Worm (Caenorhabditis elegans) whole organism, young adult: ENCODE results near the gene F25B5.3.

Source experiments
- C06A6.2 ChIP-seq: fragments of 200-800 bp; sonication (Bioruptor generic); conservative IDR thresholded peaks from 2 replicates; pipeline ENCODE4 v1.3.6; 2022; ENCODE audit warnings: missing genetic modification characterization, missing compliant biosample characterization
- C17E4.6 ChIP-seq: fragments of 200-800 bp; sonication (Bioruptor generic); IDR thresholded peaks from 2 replicates; pipeline ENCODE4 v1.3.6; 2022; ENCODE audit warnings: missing genetic modification reagents, missing genetic modification characterization, missing compliant biosample characterization
- F22D6.2 ChIP-seq: sonication (generic microtip); optimal IDR thresholded peaks from 2 replicates; lab custom pipeline; 2016; ENCODE audit warnings: mild to moderate bottlenecking, missing genetic modification characterization, missing compliant biosample characterization
- F37B4.10 ChIP-seq: fragments of 200-800 bp; sonication (Bioruptor generic); IDR thresholded peaks from 2 replicates; pipeline ENCODE4 v1.3.6; 2022; ENCODE audit warnings: missing genetic modification characterization, missing compliant biosample characterization
- F57C9.4 ChIP-seq: sonication (generic microtip); optimal IDR thresholded peaks from 2 replicates; lab custom pipeline; 2017; ENCODE audit warnings: mild to moderate bottlenecking, missing genetic modification characterization, missing compliant biosample characterization
- K11D2.4 ChIP-seq: fragments of 200-800 bp; sonication (Bioruptor generic); IDR thresholded peaks from 2 replicates; pipeline ENCODE4 v1.3.6; 2022; ENCODE audit warnings: missing genetic modification reagents, missing genetic modification characterization, missing compliant biosample characterization
- K12H6.12 ChIP-seq: fragments of 200-800 bp; sonication (Bioruptor generic); optimal IDR thresholded peaks from 2 replicates; lab custom pipeline; 2018; ENCODE audit warnings: mild to moderate bottlenecking, missing genetic modification characterization, missing compliant biosample characterization
- T07F8.4 ChIP-seq: sonication (generic microtip); optimal IDR thresholded peaks from 2 replicates; lab custom pipeline; 2016; ENCODE audit warnings: mild to moderate bottlenecking, missing genetic modification characterization, moderate library complexity, missing compliant biosample characterization
- Y53G8AR.9 ChIP-seq: fragments of 200-800 bp; sonication (Bioruptor generic); conservative IDR thresholded peaks from 2 replicates; pipeline ENCODE4 v1.3.6; 2022; ENCODE audit warnings: missing genetic modification reagents, missing genetic modification characterization, missing compliant biosample characterization
- akir-1 ChIP-seq: fragments of 200-800 bp; sonication (Bioruptor generic); optimal IDR thresholded peaks from 2 replicates; lab custom pipeline; 2018; ENCODE audit warnings: mild to moderate bottlenecking, missing genetic modification characterization, moderate library complexity, missing compliant biosample characterization
- ama-1 ChIP-seq, 3 experiments: fragments of 150-350 bp in 1 of 3; sonication (generic microtip) in 2 of 3; optimal IDR thresholded peaks; 2 replicates each; lab custom pipeline; 2014 to 2018; ENCODE audit warnings: missing biosample characterization in 2 of 3, missing genetic modification characterization in 2 of 3, missing genetic modification reagents in 2 of 3
- athp-1 ChIP-seq: sonication (generic microtip); optimal IDR thresholded peaks from 2 replicates; lab custom pipeline; 2017; ENCODE audit warnings: mild to moderate bottlenecking, missing genetic modification characterization, missing compliant biosample characterization
- attf-5 ChIP-seq: fragments of 200-800 bp; sonication (Bioruptor generic); optimal IDR thresholded peaks from 2 replicates; lab custom pipeline; 2018; ENCODE audit warnings: mild to moderate bottlenecking, missing genetic modification characterization, missing compliant biosample characterization
- attf-6 ChIP-seq: fragments of 200-800 bp; sonication (Bioruptor generic); IDR thresholded peaks from 2 replicates; pipeline ENCODE4 v1.3.6; 2022; ENCODE audit warnings: missing genetic modification reagents, missing genetic modification characterization, missing compliant biosample characterization
- cebp-1 ChIP-seq, 2 experiments: fragments of 200-800 bp in 1 of 2; sonication (Bioruptor generic) in 1 of 2; sonication (generic microtip) in 1 of 2; IDR thresholded peaks in 1 of 2; optimal IDR thresholded peaks in 1 of 2; 2 replicates each; pipeline versions ENCODE4 v1.3.6 to Lab custom; 2017 to 2022; ENCODE audit warnings: missing compliant biosample characterization in 2 of 2, missing genetic modification characterization in 2 of 2, mild to moderate bottlenecking in 1 of 2, missing genetic modification reagents in 1 of 2, moderate library complexity in 1 of 2
- ceh-27 ChIP-seq: fragments of 200-800 bp; sonication (Bioruptor generic); optimal IDR thresholded peaks from 2 replicates; lab custom pipeline; 2018; ENCODE audit warnings: mild to moderate bottlenecking, missing genetic modification characterization, moderate library complexity, missing compliant biosample characterization
- ceh-58 ChIP-seq: fragments of 200-800 bp; sonication (Bioruptor generic); IDR thresholded peaks from 2 replicates; pipeline ENCODE4 v1.3.6; 2022; ENCODE audit warnings: missing genetic modification characterization, missing compliant biosample characterization
- ceh-79 ChIP-seq: sonication (generic microtip); optimal IDR thresholded peaks from 2 replicates; lab custom pipeline; 2017; ENCODE audit warnings: mild to moderate bottlenecking, missing genetic modification characterization, missing compliant biosample characterization
- chd-7 ChIP-seq: sonication (generic microtip); optimal IDR thresholded peaks from 2 replicates; lab custom pipeline; 2016; ENCODE audit warnings: mild to moderate bottlenecking, missing genetic modification characterization, moderate library complexity, missing compliant biosample characterization
- ekl-4 ChIP-seq: fragments of 200-800 bp; sonication (Bioruptor generic); IDR thresholded peaks from 2 replicates; pipeline ENCODE4 v1.3.6; 2022; ENCODE audit warnings: missing genetic modification reagents, missing genetic modification characterization, missing compliant biosample characterization
- ets-4 ChIP-seq: fragments of 200-800 bp; sonication (Bioruptor generic); optimal IDR thresholded peaks from 2 replicates; lab custom pipeline; 2018; ENCODE audit warnings: mild to moderate bottlenecking, missing genetic modification characterization, missing compliant biosample characterization
- gei-17 ChIP-seq: fragments of 200-800 bp; sonication (Bioruptor generic); optimal IDR thresholded peaks from 2 replicates; lab custom pipeline; 2018; ENCODE audit warnings: mild to moderate bottlenecking, missing genetic modification characterization, missing compliant biosample characterization
- him-1 ChIP-seq: sonication (generic microtip); optimal IDR thresholded peaks from 2 replicates; lab custom pipeline; 2016; ENCODE audit warnings: missing genotype, missing genetic modification reagents, missing genetic modification characterization, missing compliant biosample characterization
- hlh-26 ChIP-seq: fragments of 200-800 bp; sonication (Bioruptor generic); conservative IDR thresholded peaks from 2 replicates; pipeline ENCODE4 v1.3.6; 2022; ENCODE audit warnings: missing genetic modification reagents, missing genetic modification characterization, missing compliant biosample characterization
- hmg-1.2 ChIP-seq: fragments of 200-800 bp; sonication (Bioruptor generic); IDR thresholded peaks from 2 replicates; pipeline ENCODE4 v1.3.6; 2022; ENCODE audit warnings: missing genetic modification reagents, missing genetic modification characterization, missing compliant biosample characterization
- hrde-1 ChIP-seq: sonication (generic microtip); optimal IDR thresholded peaks from 2 replicates; lab custom pipeline; 2016; ENCODE audit warnings: missing genetic modification characterization, mild to moderate bottlenecking, missing compliant biosample characterization, moderate library complexity, missing genotype, missing genetic modification reagents, borderline replicate concordance
- lag-1 ChIP-seq: fragments of 200-800 bp; sonication (Bioruptor generic); IDR thresholded peaks from 2 replicates; pipeline ENCODE4 v1.3.6; 2022; ENCODE audit warnings: missing genetic modification reagents, missing genetic modification characterization, missing compliant biosample characterization
- let-526 ChIP-seq: fragments of 200-800 bp; sonication (Bioruptor generic); IDR thresholded peaks from 2 replicates; pipeline ENCODE4 v1.3.6; 2022; ENCODE audit warnings: missing genetic modification reagents, missing genetic modification characterization, missing compliant biosample characterization
- madf-3 ChIP-seq: fragments of 200-800 bp; sonication (Bioruptor generic); IDR thresholded peaks from 2 replicates; pipeline ENCODE4 v1.3.6; 2022; ENCODE audit warnings: missing genetic modification reagents, missing genetic modification characterization, missing compliant biosample characterization
- madf-8 ChIP-seq: fragments of 200-800 bp; sonication (Bioruptor generic); conservative IDR thresholded peaks from 2 replicates; pipeline ENCODE4 v1.3.6; 2022; ENCODE audit warnings: missing genetic modification reagents, missing genetic modification characterization, missing compliant biosample characterization
- mcd-1 ChIP-seq: fragments of 200-800 bp; sonication (Bioruptor generic); IDR thresholded peaks from 2 replicates; pipeline ENCODE4 v1.3.6; 2022; ENCODE audit warnings: missing genetic modification reagents, missing genetic modification characterization, missing compliant biosample characterization
- nfya-2 ChIP-seq: fragments of 200-800 bp; sonication (Bioruptor generic); IDR thresholded peaks from 2 replicates; pipeline ENCODE4 v1.3.6; 2022; ENCODE audit warnings: missing genetic modification reagents, missing genetic modification characterization, missing compliant biosample characterization
- nhr-179 ChIP-seq: sonication (generic microtip); optimal IDR thresholded peaks from 2 replicates; lab custom pipeline; 2016; ENCODE audit warnings: mild to moderate bottlenecking, missing genetic modification characterization, missing compliant biosample characterization
- nhr-27 ChIP-seq: fragments of 200-800 bp; sonication (Bioruptor generic); optimal IDR thresholded peaks from 2 replicates; lab custom pipeline; 2018; ENCODE audit warnings: mild to moderate bottlenecking, missing genetic modification characterization, moderate library complexity, missing compliant biosample characterization
- nhr-80 ChIP-seq: sonication (generic microtip); optimal IDR thresholded peaks from 2 replicates; lab custom pipeline; 2016; ENCODE audit warnings: missing genetic modification characterization, missing compliant biosample characterization
- pbrm-1 ChIP-seq: fragments of 200-800 bp; sonication (Bioruptor generic); IDR thresholded peaks from 2 replicates; pipeline ENCODE4 v1.3.6; 2022; ENCODE audit warnings: missing genetic modification reagents, missing genetic modification characterization, missing compliant biosample characterization
- rcor-1 ChIP-seq: fragments of 200-800 bp; sonication (Bioruptor generic); IDR thresholded peaks from 2 replicates; pipeline ENCODE4 v1.3.6; 2022; ENCODE audit warnings: missing genetic modification reagents, missing genetic modification characterization, missing compliant biosample characterization
- snpc-1.3 ChIP-seq: sonication (generic microtip); optimal IDR thresholded peaks from 2 replicates; lab custom pipeline; 2017; ENCODE audit warnings: missing genetic modification characterization, mild to moderate bottlenecking, missing compliant biosample characterization, antibody characterized with exemption, moderate library complexity, missing genotype, missing genetic modification reagents; ENCODE audit not compliant: insufficient read depth
- snpc-4 ChIP-seq, 5 experiments: fragments of 150-350 bp in 1 of 5; sonication (generic microtip) in 4 of 5; optimal IDR thresholded peaks; 2 replicates each; lab custom pipeline; 2014 to 2018; ENCODE audit warnings: missing genetic modification characterization in 5 of 5, missing biosample characterization in 3 of 5, antibody characterized with exemption in 2 of 5, mild to moderate bottlenecking in 2 of 5, missing compliant biosample characterization in 2 of 5, missing genotype in 2 of 5, moderate library complexity in 2 of 5, missing genetic modification reagents in 1 of 5
- somi-1 ChIP-seq: fragments of 200-800 bp; sonication (Bioruptor generic); optimal IDR thresholded peaks from 2 replicates; lab custom pipeline; 2018; ENCODE audit warnings: mild to moderate bottlenecking, missing genetic modification characterization, missing compliant biosample characterization
- sptf-2 ChIP-seq: fragments of 200-800 bp; sonication (Bioruptor generic); optimal IDR thresholded peaks from 2 replicates; lab custom pipeline; 2018; ENCODE audit warnings: mild to moderate bottlenecking, missing genetic modification characterization, missing compliant biosample characterization
- tbp1 ChIP-seq: fragments of 200-800 bp; sonication (Bioruptor generic); optimal IDR thresholded peaks from 2 replicates; lab custom pipeline; 2018; ENCODE audit warnings: mild to moderate bottlenecking, missing genetic modification characterization, missing compliant biosample characterization
- zfh-2 ChIP-seq: fragments of 200-800 bp; sonication (Bioruptor generic); conservative IDR thresholded peaks from 2 replicates; pipeline ENCODE4 v1.3.6; 2022; ENCODE audit warnings: missing genetic modification reagents, missing genetic modification characterization, missing compliant biosample characterization
- ztf-22 ChIP-seq: fragments of 200-800 bp; sonication (Bioruptor generic); optimal IDR thresholded peaks from 2 replicates; lab custom pipeline; 2018; ENCODE audit warnings: mild to moderate bottlenecking, missing genetic modification characterization, moderate library complexity, missing compliant biosample characterization

Gene F25B5.3

ce11 chrIII:5938013-5938412 lies 10.7 kb upstream of the F25B5.3 start (continued):
- no peak for TF ChIP-seq lag-1
- no peak for TF ChIP-seq ztf-22 (GFP tag; lab: Kevin White, UChicago)
- peak; percentile 66 for TF ChIP-seq nhr-80 (tag; lab: Kevin White, UChicago)
- no peak for TF ChIP-seq sptf-2 (GFP tag; lab: Kevin White, UChicago)
- 0 out of 2 replicates have a peak, but pooled peaks have one; percentile 16 for TF ChIP-seq ekl-4 (GFP tag; lab: Robert Waterston, UW)
- peak; percentile 17 for TF ChIP-seq ceh-27 (GFP tag; lab: Kevin White, UChicago)
- TF ChIP-seq, all 124 proteins: peak for 16

- TF ChIP-seq ceh-79 (tag; lab: Kevin White, UChicago) (no peak), ceh-58 (GFP tag; lab: Robert Waterston, UW) (no peak), rcor-1 (peak; percentile 64), ets-4 (GFP tag; lab: Kevin White, UChicago) (no peak), zfh-2 (GFP tag; lab: Robert Waterston, UW) (no peak), attf-6 (no peak), chd-7 (tag; lab: Kevin White, UChicago) (no peak), athp-1 (tag; lab: Kevin White, UChicago) (peak; percentile 10), nhr-27 (tag; lab: Kevin White, UChicago) (no peak), mcd-1 (peak; percentile 43; the same call in 1 of the 2 replicates), K11D2.4 (no peak), him-1 (tag; lab: Kevin White, UChicago) (peak; percentile 22), C17E4.6 (0 out of 2 replicates have a peak, but pooled peaks have one; percentile 29), K12H6.12 (tag; lab: Kevin White, UChicago) (no peak), hmg-1.2 (peak; percentile 37; the same call in 1 of the 2 replicates), C06A6.2 (GFP tag; lab: Robert Waterston, UW) (no peak), cebp-1 (GFP tag; IDR thresholded peaks at IDR 0.05; lab: Robert Waterston, UW) (peak; percentile 64; the same call in 1 of the 2 replicates), cebp-1 (tag; optimal IDR thresholded peaks at IDR 0.05; lab: Kevin White, UChicago) (no peak), nhr-179 (tag; lab: Kevin White, UChicago) (no peak), hlh-26 (no peak), attf-5 (GFP tag; lab: Kevin White, UChicago) (no peak), somi-1 (no peak), akir-1 (GFP tag; lab: Kevin White, UChicago) (no peak), Y53G8AR.9 (GFP tag; lab: Robert Waterston, UW) (0 out of 2 replicates have a peak, but pooled peaks have one; percentile 14), madf-8 (GFP tag; lab: Robert Waterston, UW) (peak; percentile 88), tbp1 (GFP tag; lab: Kevin White, UChicago) (no peak), F22D6.2 (tag; lab: Kevin White, UChicago) (no peak), F57C9.4 (tag; lab: Kevin White, UChicago) (no peak), snpc-1.3 (tag; lab: Kevin White, UChicago) (peak; percentile 26), snpc-4 (GFP tag; optimal IDR thresholded peaks at IDR 0.05; lab: Kevin White, UChicago) (no peak), snpc-4 (tag; optimal IDR thresholded peaks at IDR 0.05; lab: Kevin White, UChicago) (peak in 1 of 4 experiments; percentile 34), pbrm-1 (GFP tag; lab: Robert Waterston, UW) (peak; percentile 53), let-526 (GFP tag; lab: Robert Waterston, UW) (no peak), F37B4.10 (GFP tag; lab: Robert Waterston, UW) (no peak), hrde-1 (tag; lab: Kevin White, UChicago) (peak; percentile 54), nfya-2 (GFP tag; lab: Robert Waterston, UW) (no peak), gei-17 (no peak), T07F8.4 (tag; lab: Kevin White, UChicago) (peak; percentile 13), madf-3 (GFP tag; lab: Robert Waterston, UW) (peak; percentile 96), ama-1 (optimal IDR thresholded peaks at IDR 0.05; lab: Kevin White, UChicago) (no peak), ama-1 (GFP tag; optimal IDR thresholded peaks at IDR 0.05; lab: Kevin White, UChicago) (no peak)
These were observed 9.8 kb upstream of the F25B5.3 start for ce11 chrIII:5938790-5939452.
